Worm (Caenorhabditis elegans) whole organism, early embryonic: Measurements from ENCODE around the gene H06I04.6.

Source experiments
- B0310.2 ChIP-seq: sonication (generic microtip); optimal IDR thresholded peaks from 2 replicates; lab custom pipeline; 2016; ENCODE audit warnings: mild to moderate bottlenecking, missing genetic modification characterization, missing compliant biosample characterization
- F13C5.2 ChIP-seq: sonication (generic microtip); optimal IDR thresholded peaks from 2 replicates; lab custom pipeline; 2017; ENCODE audit warnings: mild to moderate bottlenecking, missing genetic modification characterization, inconsistent platforms, missing compliant biosample characterization
- aly-1 ChIP-seq: sonication (generic microtip); optimal IDR thresholded peaks from 2 replicates; lab custom pipeline; 2016; ENCODE audit warnings: missing genetic modification characterization, missing compliant biosample characterization
- ama-1 ChIP-seq: fragments of 150-350 bp; optimal IDR thresholded peaks from 2 replicates; lab custom pipeline; 2014
- ceh-13 ChIP-seq: fragments of 200-800 bp; sonication (Bioruptor generic); optimal IDR thresholded peaks from 2 replicates; lab custom pipeline; 2018; ENCODE audit warnings: mild to moderate bottlenecking, missing genetic modification characterization, missing compliant biosample characterization
- ceh-36 ChIP-seq: sonication (generic microtip); optimal IDR thresholded peaks from 2 replicates; lab custom pipeline; 2016; ENCODE audit warnings: missing genetic modification characterization, inconsistent platforms, missing compliant biosample characterization
- ets-7 ChIP-seq: sonication (generic microtip); optimal IDR thresholded peaks from 2 replicates; lab custom pipeline; 2016; ENCODE audit warnings: missing genotype, missing genetic modification characterization, missing compliant biosample characterization
- flt-1 ChIP-seq: fragments of 200-800 bp; sonication (Bioruptor generic); IDR thresholded peaks from 2 replicates; pipeline ENCODE4 v1.3.6; 2022; ENCODE audit warnings: missing genetic modification characterization, missing compliant biosample characterization
- hmbx-1 ChIP-seq: sonication (generic microtip); optimal IDR thresholded peaks from 2 replicates; lab custom pipeline; 2016; ENCODE audit warnings: mild to moderate bottlenecking, missing genetic modification characterization, missing compliant biosample characterization
- hmg-4 ChIP-seq: fragments of 200-800 bp; sonication (Bioruptor generic); optimal IDR thresholded peaks from 2 replicates; lab custom pipeline; 2018; ENCODE audit warnings: mild to moderate bottlenecking, missing genetic modification characterization, missing compliant biosample characterization
- hnd-1 ChIP-seq: sonication (generic microtip); optimal IDR thresholded peaks from 2 replicates; lab custom pipeline; 2016; ENCODE audit warnings: missing genetic modification characterization, missing compliant biosample characterization
- pes-1 ChIP-seq: fragments of 200-800 bp; sonication (Bioruptor generic); IDR thresholded peaks from 2 replicates; pipeline ENCODE4 v1.3.6; 2022; ENCODE audit warnings: missing genetic modification reagents, missing genetic modification characterization, missing compliant biosample characterization
- scrt-1 ChIP-seq: fragments of 200-800 bp; sonication (Bioruptor generic); IDR thresholded peaks from 2 replicates; pipeline ENCODE4 v1.3.6; 2022; ENCODE audit warnings: missing genetic modification characterization, missing compliant biosample characterization
- sea-1 ChIP-seq: fragments of 200-800 bp; sonication (Bioruptor generic); conservative IDR thresholded peaks from 2 replicates; pipeline ENCODE4 v1.3.6; 2022; ENCODE audit warnings: missing genetic modification characterization, missing compliant biosample characterization
- tbx-11 ChIP-seq: fragments of 200-800 bp; sonication (Bioruptor generic); IDR thresholded peaks from 2 replicates; pipeline ENCODE4 v1.3.6; 2022; ENCODE audit warnings: missing genetic modification characterization, missing compliant biosample characterization
- tbx-37 ChIP-seq: fragments of 200-800 bp; sonication (Bioruptor generic); conservative IDR thresholded peaks from 2 replicates; pipeline ENCODE4 v1.3.6; 2022; ENCODE audit warnings: missing genetic modification reagents, missing genetic modification characterization, missing compliant biosample characterization
- tra-4 ChIP-seq: sonication (generic microtip); optimal IDR thresholded peaks from 2 replicates; lab custom pipeline; 2017; ENCODE audit warnings: missing genetic modification characterization, missing compliant biosample characterization

H06I04.6 gene

DNA sequence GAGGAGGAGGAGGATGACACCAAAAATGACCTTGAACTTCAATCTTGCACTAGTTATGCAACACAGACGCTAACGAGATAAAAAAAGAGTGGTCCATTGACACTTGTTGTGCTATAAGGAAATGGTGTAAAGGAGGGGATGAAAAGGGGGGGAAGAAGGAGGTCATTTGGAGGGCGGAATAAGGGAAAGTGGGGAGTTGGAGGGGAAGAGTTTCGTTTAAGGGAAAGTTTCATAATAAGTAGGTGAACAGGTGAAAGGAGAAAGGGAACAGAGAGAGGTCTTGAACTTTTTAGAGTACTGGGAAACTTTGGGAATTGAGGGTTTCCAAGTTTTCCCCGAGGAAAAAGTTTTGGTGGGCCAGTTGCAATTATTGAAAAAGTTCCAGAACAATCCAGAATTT is 16.2 kb downstream of the H06I04.6 start:
- TF ChIP-seq flt-1 (GFP tag; lab: Robert Waterston, UW) (no peak), pes-1 (no peak), scrt-1 (GFP tag; lab: Robert Waterston, UW) (no peak), hmbx-1 (tag; lab: Kevin White, UChicago) (no peak), ama-1 (no peak), tbx-37 (GFP tag; lab: Robert Waterston, UW) (no peak), aly-1 (tag; lab: Kevin White, UChicago) (no peak), hnd-1 (tag; lab: Kevin White, UChicago) (no peak), hmg-4 (GFP tag; lab: Kevin White, UChicago) (no peak), sea-1 (no peak), tra-4 (tag; lab: Kevin White, UChicago) (no peak), B0310.2 (tag; lab: Kevin White, UChicago) (no peak), ceh-36 (tag; lab: Kevin White, UChicago) (no peak), ets-7 (tag; lab: Kevin White, UChicago) (no peak)

DNA sequence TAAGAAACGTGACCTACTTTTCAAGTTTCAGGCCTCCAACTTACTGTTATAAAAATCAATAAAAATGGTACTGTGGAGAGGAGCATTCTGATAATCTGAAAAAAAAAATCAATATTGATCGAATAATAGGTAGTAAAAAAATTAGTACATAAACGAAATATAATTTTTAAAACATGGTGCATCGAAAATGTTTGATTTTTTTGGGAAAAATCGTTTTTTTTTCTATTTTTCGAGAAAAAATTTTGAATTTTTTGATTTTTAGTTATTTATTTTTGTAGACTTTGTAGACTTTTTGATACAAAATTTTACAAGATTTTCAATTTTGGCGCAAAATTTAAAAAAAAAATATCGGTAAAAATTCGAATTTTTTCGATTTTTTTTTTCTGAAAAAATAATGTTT is 17.1 kb downstream of the H06I04.6 start, which contains the start of gene cutl-25:
Gene cutl-25, minus strand, starts transcription at position 101 of the 400 bp plus-strand sequence.
- no peak for TF ChIP-seq flt-1 (GFP tag; lab: Robert Waterston, UW)
- no peak for TF ChIP-seq hmg-4 (GFP tag; lab: Kevin White, UChicago)
- no peak for TF ChIP-seq ceh-36 (tag; lab: Kevin White, UChicago)
- no peak for TF ChIP-seq hmbx-1 (tag; lab: Kevin White, UChicago)
- TF ChIP-seq tbx-37 (GFP tag; lab: Robert Waterston, UW) = no peak
- no peak for TF ChIP-seq F13C5.2 (tag; lab: Kevin White, UChicago)
- TF ChIP-seq pes-1 = no peak
- no peak for TF ChIP-seq ceh-13 (GFP tag; lab: Kevin White, UChicago)
- no peak for TF ChIP-seq ets-7 (tag; lab: Kevin White, UChicago)
- TF ChIP-seq sea-1 = no peak
- no peak for TF ChIP-seq scrt-1 (GFP tag; lab: Robert Waterston, UW)
- no peak for TF ChIP-seq tra-4 (tag; lab: Kevin White, UChicago)
- TF ChIP-seq B0310.2 (tag; lab: Kevin White, UChicago) = no peak
- no peak for TF ChIP-seq tbx-11 (GFP tag; lab: Robert Waterston, UW)
- TF ChIP-seq ama-1 = no peak
- TF ChIP-seq hnd-1 (tag; lab: Kevin White, UChicago) = no peak
- no peak for TF ChIP-seq aly-1 (tag; lab: Kevin White, UChicago)

- TF ChIP-seq hnd-1 (tag; lab: Kevin White, UChicago) (no peak), hmg-4 (GFP tag; lab: Kevin White, UChicago) (no peak), scrt-1 (GFP tag; lab: Robert Waterston, UW) (no peak), ceh-36 (tag; lab: Kevin White, UChicago) (no peak), tra-4 (tag; lab: Kevin White, UChicago) (no peak), ets-7 (tag; lab: Kevin White, UChicago) (no peak), B0310.2 (tag; lab: Kevin White, UChicago) (no peak), aly-1 (tag; lab: Kevin White, UChicago) (no peak), flt-1 (GFP tag; lab: Robert Waterston, UW) (no peak), sea-1 (no peak), ama-1 (no peak), ceh-13 (GFP tag; lab: Kevin White, UChicago) (no peak), tbx-11 (GFP tag; lab: Robert Waterston, UW) (no peak), pes-1 (no peak), tbx-37 (GFP tag; lab: Robert Waterston, UW) (no peak), F13C5.2 (tag; lab: Kevin White, UChicago) (no peak), hmbx-1 (tag; lab: Kevin White, UChicago) (no peak)
Measured at ce11 chrIII:3040735-3041439, 23.3 kb downstream of the H06I04.6 start, which contains the start of gene daf-2. Gene daf-2, minus strand, starts transcription at chrIII:3040846.

- no peak for TF ChIP-seq hmg-4 (GFP tag; lab: Kevin White, UChicago)
- TF ChIP-seq aly-1 (tag; lab: Kevin White, UChicago) = no peak
- no peak for TF ChIP-seq pes-1
- TF ChIP-seq hmbx-1 (tag; lab: Kevin White, UChicago) = no peak
- TF ChIP-seq hnd-1 (tag; lab: Kevin White, UChicago) = no peak
- TF ChIP-seq ceh-36 (tag; lab: Kevin White, UChicago) = no peak
- no peak for TF ChIP-seq B0310.2 (tag; lab: Kevin White, UChicago)
- TF ChIP-seq ceh-13 (GFP tag; lab: Kevin White, UChicago) = no peak
- TF ChIP-seq scrt-1 (GFP tag; lab: Robert Waterston, UW) = no peak
- TF ChIP-seq ama-1 = no peak
- no peak for TF ChIP-seq flt-1 (GFP tag; lab: Robert Waterston, UW)
- TF ChIP-seq tbx-37 (GFP tag; lab: Robert Waterston, UW) = no peak
- TF ChIP-seq ets-7 (tag; lab: Kevin White, UChicago) = no peak
- TF ChIP-seq tbx-11 (GFP tag; lab: Robert Waterston, UW) = no peak
- TF ChIP-seq tra-4 (tag; lab: Kevin White, UChicago) = no peak
- no peak for TF ChIP-seq F13C5.2 (tag; lab: Kevin White, UChicago)
- TF ChIP-seq sea-1 = no peak
Measured at ce11 chrIII:3037346-3037745, 26.8 kb downstream of the H06I04.6 start.

DNA sequence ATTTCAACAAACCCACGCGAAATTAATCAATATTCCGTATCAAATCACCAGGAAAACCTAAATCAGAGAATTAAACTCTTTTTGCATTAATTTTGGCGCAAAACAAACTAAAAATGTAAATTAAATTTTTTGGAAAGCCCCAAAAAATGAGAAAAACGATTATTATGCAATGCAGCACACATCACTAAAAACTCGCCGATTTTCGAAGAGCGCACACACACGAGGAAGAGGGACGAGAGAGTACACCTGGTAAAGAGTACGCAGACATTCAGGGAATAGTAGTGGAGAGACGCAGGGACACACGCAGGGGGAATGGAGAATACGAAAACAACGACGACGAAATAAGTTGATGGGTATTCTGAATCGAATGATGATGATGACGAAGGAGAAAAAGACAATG is 28.2 kb downstream of the H06I04.6 start:
- TF ChIP-seq ets-7 (tag; lab: Kevin White, UChicago) (no peak), pes-1 (no peak), B0310.2 (tag; lab: Kevin White, UChicago) (no peak), tra-4 (tag; lab: Kevin White, UChicago) (no peak), hmbx-1 (tag; lab: Kevin White, UChicago) (no peak), tbx-37 (GFP tag; lab: Robert Waterston, UW) (no peak), F13C5.2 (tag; lab: Kevin White, UChicago) (no peak), scrt-1 (GFP tag; lab: Robert Waterston, UW) (no peak), tbx-11 (GFP tag; lab: Robert Waterston, UW) (no peak), ceh-13 (GFP tag; lab: Kevin White, UChicago) (no peak)

- TF ChIP-seq pes-1 (no peak), ceh-36 (tag; lab: Kevin White, UChicago) (no peak), scrt-1 (GFP tag; lab: Robert Waterston, UW) (no peak), flt-1 (GFP tag; lab: Robert Waterston, UW) (no peak), ets-7 (tag; lab: Kevin White, UChicago) (no peak), hmg-4 (GFP tag; lab: Kevin White, UChicago) (no peak), hnd-1 (tag; lab: Kevin White, UChicago) (no peak), tbx-11 (GFP tag; lab: Robert Waterston, UW) (no peak), tbx-37 (GFP tag; lab: Robert Waterston, UW) (no peak), tra-4 (tag; lab: Kevin White, UChicago) (no peak), F13C5.2 (tag; lab: Kevin White, UChicago) (no peak), B0310.2 (tag; lab: Kevin White, UChicago) (no peak), ama-1 (no peak), aly-1 (tag; lab: Kevin White, UChicago) (no peak), ceh-13 (GFP tag; lab: Kevin White, UChicago) (no peak), hmbx-1 (tag; lab: Kevin White, UChicago) (no peak), sea-1 (no peak)
Measured at ce11 chrIII:3034458-3034857, 29.7 kb downstream of the H06I04.6 start.
